Fruit fly (Drosophila melanogaster): ENCODE results near the gene Eig71Ec.
A peak's percentile ranks its signal among the peaks of the same experiment; 100 is the strongest.

The Eig71Ec gene

DNA sequence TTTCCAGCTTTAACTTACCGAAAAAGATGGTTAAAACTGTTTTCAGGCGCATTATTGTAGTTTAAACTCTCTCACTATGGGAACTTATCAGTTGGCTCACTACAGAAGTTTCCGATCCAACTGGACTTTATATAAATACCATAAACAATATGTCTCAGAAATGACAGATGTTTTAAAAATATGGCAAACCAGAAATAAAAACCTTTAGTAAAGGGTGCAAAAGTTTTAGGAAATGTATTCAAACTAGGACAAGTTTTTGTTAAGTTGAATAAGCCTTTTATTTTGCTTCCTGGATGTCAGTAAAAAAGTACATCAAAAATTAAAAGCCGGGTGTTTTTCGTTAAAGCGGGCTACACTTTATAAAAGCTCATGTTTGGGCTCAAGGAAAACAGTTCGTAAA lies 2.5 kb downstream of the Eig71Ec start, which contains the start of the genes Eig71Ea and Eig71Eb:
Gene Eig71Ea (minus strand): TSS at position 101 of the 400 bp plus-strand sequence.
Gene Eig71Eb (plus strand): TSS at position 376 of the 400 bp plus-strand sequence.
- no peak for TF ChIP-seq CG17801 (GFP tag; optimal IDR thresholded peaks at IDR 0.05; ENCODE audit: partially characterized antibody)

dm6 chr3L:15647712-15648621 lies 4.1 kb downstream of the Eig71Ec start, which contains the start of the genes comm3 and CG43083:
TSS of gene comm3 (minus strand) at chr3L:15647762.
TSS of gene CG43083 (plus strand) at chr3L:15648571.
- TF ChIP-seq CG17801 (GFP tag; optimal IDR thresholded peaks at IDR 0.05; ENCODE audit: partially characterized antibody) = no peak

DNA sequence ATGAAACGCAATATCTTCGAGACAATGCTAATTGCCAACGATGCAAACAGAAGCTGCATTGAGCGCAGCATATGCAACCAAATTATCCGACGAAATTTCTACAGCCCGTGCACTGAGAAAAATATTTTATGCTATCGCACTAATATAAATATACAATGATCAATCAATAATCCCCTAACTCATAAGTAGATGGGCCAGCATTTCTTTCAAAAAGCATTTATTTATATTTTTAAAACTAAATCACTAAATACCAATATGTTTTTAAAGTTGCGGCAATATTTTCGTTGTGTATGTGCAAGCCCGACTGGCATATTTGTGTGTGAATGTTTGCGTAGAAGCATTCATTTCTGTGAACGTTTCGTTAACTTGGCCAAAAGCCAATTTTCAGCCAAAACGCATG lies 5.9 kb downstream of the Eig71Ec start:
- TF ChIP-seq CG17801 (GFP tag; optimal IDR thresholded peaks at IDR 0.05; ENCODE audit: partially characterized antibody) = no peak

DNA sequence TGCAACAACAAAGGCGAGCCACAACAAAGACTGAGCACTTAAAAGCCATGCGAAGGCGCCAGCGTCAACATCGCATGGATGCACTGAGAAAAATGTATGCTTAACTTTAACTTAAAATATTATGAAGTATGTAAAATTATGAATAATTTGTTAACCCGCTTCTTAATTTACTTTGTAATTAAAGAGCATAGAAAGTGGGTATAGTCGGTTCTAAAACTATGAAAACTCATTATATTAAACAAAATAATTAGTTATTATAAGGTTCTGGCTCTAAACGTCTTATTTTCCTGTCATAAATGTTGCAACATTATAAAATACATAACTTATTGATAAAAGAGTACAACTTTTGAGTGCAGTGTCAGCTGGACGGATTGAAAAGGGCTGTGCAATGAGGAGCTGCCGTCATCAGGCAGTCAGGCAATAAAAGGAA lies 10.4 kb downstream of the Eig71Ec start:
- TF ChIP-seq CG17801 (GFP tag; optimal IDR thresholded peaks at IDR 0.05; ENCODE audit: partially characterized antibody) = no peak

DNA sequence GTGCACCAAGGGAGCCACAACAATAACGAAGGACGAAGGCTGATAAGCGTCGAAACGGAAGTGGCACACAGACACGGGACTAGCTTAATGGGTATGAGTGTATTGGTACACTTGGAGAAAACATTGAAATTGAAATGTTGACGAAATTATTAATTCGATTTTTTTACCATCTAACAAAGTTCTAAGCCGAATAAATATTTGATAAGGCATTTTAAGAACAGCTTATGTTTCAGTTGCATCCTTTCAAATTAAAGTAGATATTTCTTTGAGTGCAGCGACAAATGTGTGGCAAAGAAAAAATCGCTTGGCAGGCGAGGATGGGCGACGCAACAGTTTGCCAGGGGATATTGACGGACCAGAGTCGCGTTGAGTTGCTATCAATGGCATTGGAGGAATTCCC lies 12.1 kb downstream of the Eig71Ec start:
- no peak for TF ChIP-seq CG17801 (GFP tag; optimal IDR thresholded peaks at IDR 0.05; ENCODE audit: partially characterized antibody)

dm6 chr3L:15638524-15638923 lies 13.5 kb downstream of the Eig71Ec start:
- TF ChIP-seq CG17801 (GFP tag; optimal IDR thresholded peaks at IDR 0.05; ENCODE audit: partially characterized antibody) = no peak

DNA sequence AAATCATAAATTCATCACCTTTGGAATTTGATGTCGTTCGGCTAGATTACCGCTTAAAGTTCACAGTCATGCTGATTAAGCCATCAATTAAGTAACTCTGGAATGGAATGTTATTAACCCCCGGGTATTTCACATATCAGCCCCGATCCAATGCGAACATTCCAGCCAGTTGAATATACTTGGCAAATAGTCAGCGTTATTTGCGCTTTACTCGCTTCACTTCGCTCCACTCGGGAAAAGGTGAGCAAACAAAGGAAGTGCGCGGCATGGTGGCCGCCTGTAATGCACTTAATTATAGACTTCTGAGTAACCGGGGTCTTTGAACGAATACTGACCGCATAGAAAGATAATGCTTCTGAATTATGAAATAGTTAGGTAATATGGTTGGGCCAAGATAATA lies 14.4 kb downstream of the Eig71Ec start:
- TF ChIP-seq CG17801 (GFP tag; optimal IDR thresholded peaks at IDR 0.05; ENCODE audit: partially characterized antibody) = no peak

- TF ChIP-seq CG17801 (GFP tag; optimal IDR thresholded peaks at IDR 0.05; ENCODE audit: partially characterized antibody) = no peak
Observed at dm6 chr3L:15636978-15637377, 15.1 kb downstream of the Eig71Ec start.

DNA sequence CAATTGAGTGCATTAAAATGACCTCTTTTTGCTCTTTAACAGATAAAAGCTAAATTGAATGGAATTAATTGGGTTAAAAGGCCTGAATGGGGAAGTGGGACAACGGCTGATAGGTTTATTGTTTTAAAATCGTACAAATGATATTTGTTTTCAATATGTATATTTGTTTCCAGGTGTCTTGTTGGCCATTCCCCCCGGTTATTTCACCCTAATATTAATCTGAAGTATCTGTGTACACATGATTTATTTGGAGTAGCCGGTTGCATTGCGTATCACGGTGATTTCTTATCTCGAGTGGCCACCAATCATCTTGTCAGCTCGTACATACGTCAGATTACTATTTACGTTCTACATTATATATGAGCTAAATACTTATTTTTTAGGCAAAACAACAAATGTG lies 15.7 kb downstream of the Eig71Ec start:
- TF ChIP-seq CG17801 (GFP tag; optimal IDR thresholded peaks at IDR 0.05; ENCODE audit: partially characterized antibody) = no peak

dm6 chr3L:15634368-15635075 lies 17.5 kb downstream of the Eig71Ec start:
- TF ChIP-seq CG17801 (GFP tag; optimal IDR thresholded peaks at IDR 0.05; ENCODE audit: partially characterized antibody) = no peak

DNA sequence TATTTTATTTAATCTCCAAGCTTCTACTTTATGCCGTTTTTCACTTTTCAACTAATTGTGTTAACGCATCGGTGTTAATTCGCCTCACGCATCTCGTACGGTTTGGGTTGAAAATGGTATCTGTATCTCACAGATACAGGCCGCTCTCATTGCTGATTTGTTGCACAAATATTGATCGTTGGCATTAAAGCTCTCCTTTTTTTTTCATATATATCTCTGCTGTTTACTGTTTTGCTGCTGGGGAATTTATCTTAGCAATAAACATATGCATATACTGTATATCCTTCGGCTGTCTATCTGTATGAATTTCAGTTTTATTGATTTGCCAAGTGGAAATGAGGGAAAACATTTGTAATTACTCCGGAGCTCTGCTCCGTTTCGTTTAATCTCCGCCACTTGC lies 19.4 kb downstream of the Eig71Ec start:
- no peak for TF ChIP-seq CG17801 (GFP tag; optimal IDR thresholded peaks at IDR 0.05; ENCODE audit: partially characterized antibody)

DNA sequence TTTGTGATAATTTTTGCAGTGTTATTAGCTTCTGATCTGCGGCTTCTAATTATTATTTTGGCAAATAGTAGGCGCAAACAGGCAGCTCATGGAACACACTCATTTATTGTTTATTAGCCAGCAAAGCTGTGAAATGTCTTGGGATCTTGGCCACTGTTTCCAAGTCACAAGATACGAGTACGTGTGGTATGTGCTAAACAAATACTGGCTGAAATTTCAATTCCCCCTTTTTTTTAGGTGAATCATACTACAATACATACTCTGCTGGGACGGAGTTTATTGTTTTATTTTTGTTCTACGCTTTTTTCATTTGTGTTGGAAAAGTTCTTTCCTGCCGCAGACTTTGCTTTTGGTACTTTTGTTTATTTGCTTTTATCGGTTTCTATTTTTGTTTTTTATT lies 21.0 kb downstream of the Eig71Ec start:
- TF ChIP-seq CG17801 (GFP tag; optimal IDR thresholded peaks at IDR 0.05; ENCODE audit: partially characterized antibody) = no peak

DNA sequence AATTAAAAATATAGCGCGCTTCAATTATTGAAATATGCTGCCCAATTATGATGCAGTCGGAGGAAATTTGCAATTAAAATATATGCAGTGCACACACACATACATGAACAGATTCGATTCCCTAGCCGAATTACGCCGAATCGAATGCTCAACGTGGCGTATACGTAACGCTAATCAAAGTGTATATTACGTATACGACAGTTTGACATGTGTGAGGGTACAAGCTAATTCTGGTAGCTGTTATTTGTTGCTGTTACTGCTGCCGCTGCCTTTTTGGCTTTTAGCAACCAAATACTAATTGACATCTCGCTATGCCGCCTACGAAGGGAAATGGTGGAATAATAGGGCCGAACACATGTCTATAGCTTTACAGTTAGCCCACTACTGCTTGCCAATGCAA lies 24.8 kb downstream of the Eig71Ec start:
- TF ChIP-seq CG17801 (GFP tag; optimal IDR thresholded peaks at IDR 0.05; ENCODE audit: partially characterized antibody) = no peak

dm6 chr3L:15625676-15626414 lies 26.2 kb downstream of the Eig71Ec start:
- TF ChIP-seq CG17801 (GFP tag; optimal IDR thresholded peaks at IDR 0.05; ENCODE audit: partially characterized antibody) = peak; percentile 92
